Worm (Caenorhabditis elegans): ENCODE data around the gene clec-263.

DNA sequence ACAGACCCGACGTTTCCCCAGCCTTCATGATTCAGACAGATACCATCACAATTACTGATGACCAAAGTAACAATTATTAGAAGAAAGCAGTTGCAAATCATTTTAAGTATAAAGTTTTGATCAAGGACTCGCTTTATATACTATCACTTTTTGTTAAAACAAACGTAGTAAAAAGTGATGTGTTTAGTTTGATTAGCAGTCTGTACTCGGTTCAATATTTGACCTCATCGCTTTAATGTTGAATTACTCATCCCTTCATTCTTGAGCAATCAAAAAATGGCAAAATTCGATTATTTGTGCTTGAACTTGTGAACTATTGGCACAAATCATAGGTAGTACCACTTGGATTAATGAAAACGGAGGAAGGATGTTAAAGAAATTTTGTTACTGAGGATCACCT lies 16.1 kb upstream of the clec-263 start, which contains the start of gene abf-4:
- TF ChIP-seq grh-1 (GFP tag; IDR thresholded peaks at IDR 0.05) (no peak), ceh-88 (GFP tag; IDR thresholded peaks at IDR 0.05) (no peak), nhr-11 (tag; optimal IDR thresholded peaks at IDR 0.05) (no peak), aly-2 (tag; optimal IDR thresholded peaks at IDR 0.05) (no peak), rnt-1 (tag; optimal IDR thresholded peaks at IDR 0.05) (no peak)

All from whole organism, L1 larva.